Fruit fly (Drosophila melanogaster) whole organism, embryonic: ENCODE measurements around the gene dnc.
A peak's percentile ranks its signal among the peaks of the same experiment; 100 is the strongest.

ENCODE experiments used
- ATbp ChIP-seq: fragments of 200-800 bp; sonication (Bioruptor generic); optimal IDR thresholded peaks from 2 replicates; lab custom pipeline; 2017; ENCODE audit warnings: missing biosample characterization, mild to moderate bottlenecking, missing genetic modification characterization, missing genetic modification reagents
- Atf3 ChIP-seq: fragments of 200-800 bp; sonication (Bioruptor generic); optimal IDR thresholded peaks from 3 replicates; lab custom pipeline; 2016; ENCODE audit warnings: missing biosample characterization, missing genetic modification characterization
- Awh ChIP-seq: fragments of 200-800 bp; sonication (Bioruptor generic); IDR thresholded peaks from 2 replicates; pipeline ENCODE4, ENCODE4 v1.3.6; 2022; ENCODE audit warnings: missing biosample characterization, missing genetic modification characterization
- CG10462 ChIP-seq: fragments of 200-800 bp; sonication (Bioruptor generic); optimal IDR thresholded peaks from 2 replicates; lab custom pipeline; 2016; ENCODE audit warnings: missing biosample characterization, missing genetic modification characterization
- CG12659 ChIP-seq: fragments of 200-800 bp; sonication (Bioruptor generic); optimal IDR thresholded peaks from 3 replicates; lab custom pipeline; 2017; ENCODE audit warnings: mild to moderate bottlenecking, missing biosample characterization, missing genetic modification reagents, missing genetic modification characterization
- CG15073 ChIP-seq: fragments of 200-800 bp; sonication (Bioruptor generic); optimal IDR thresholded peaks from 2 replicates; lab custom pipeline; 2016; ENCODE audit warnings: missing biosample characterization, missing genetic modification characterization
- CG15269 ChIP-seq: fragments of 200-800 bp; sonication (Bioruptor generic); optimal IDR thresholded peaks from 2 replicates; lab custom pipeline; 2018; ENCODE audit warnings: missing biosample characterization, mild to moderate bottlenecking, missing genetic modification characterization, moderate library complexity
- CG2199 ChIP-seq: fragments of 200-800 bp; sonication (Bioruptor generic); IDR thresholded peaks from 3 replicates; pipeline ENCODE4 v1.3.6; 2022; ENCODE audit warnings: missing biosample characterization, missing genetic modification characterization
- CG32532 ChIP-seq: fragments of 200-800 bp; sonication (Bioruptor generic); IDR thresholded peaks from 2 replicates; pipeline ENCODE4 v1.3.6; 2022; ENCODE audit warnings: missing biosample characterization, missing genetic modification characterization
- CG33213 ChIP-seq: fragments of 200-800 bp; sonication (Bioruptor generic); optimal IDR thresholded peaks from 3 replicates; lab custom pipeline; 2016; ENCODE audit warnings: missing biosample characterization, missing genetic modification characterization
- CG3847 ChIP-seq: fragments of 200-800 bp; sonication (Bioruptor generic); IDR thresholded peaks from 2 replicates; pipeline ENCODE4 v1.3.6; 2022; ENCODE audit warnings: missing biosample characterization, missing genetic modification characterization
- CG4404 ChIP-seq: fragments of 200-800 bp; sonication (Bioruptor generic); IDR thresholded peaks from 2 replicates; pipeline ENCODE4 v1.3.6; 2022; ENCODE audit warnings: missing biosample characterization, missing genetic modification characterization
- CG6791 ChIP-seq: fragments of 200-800 bp; sonication (Bioruptor generic); IDR thresholded peaks from 3 replicates; pipeline ENCODE4 v1.3.6; 2022; ENCODE audit warnings: missing biosample characterization, missing genetic modification characterization; ENCODE audit not compliant: partially characterized antibody
- CG7987 ChIP-seq: fragments of 200-800 bp; sonication (Bioruptor generic); optimal IDR thresholded peaks from 2 replicates; lab custom pipeline; 2018; ENCODE audit warnings: missing biosample characterization, mild to moderate bottlenecking, missing genetic modification characterization, moderate library complexity
- CG9215 ChIP-seq: fragments of 200-800 bp; sonication (Bioruptor generic); IDR thresholded peaks from 2 replicates; pipeline ENCODE4 v1.3.6; 2022; ENCODE audit warnings: missing biosample characterization, missing genetic modification characterization
- CHES-1-like ChIP-seq: fragments of 200-800 bp; sonication (Bioruptor generic); optimal IDR thresholded peaks from 2 replicates; lab custom pipeline; 2016; ENCODE audit warnings: missing biosample characterization, missing genetic modification characterization
- CTCF ChIP-seq: fragments of 200-800 bp; sonication (Bioruptor generic); optimal IDR thresholded peaks from 2 replicates; lab custom pipeline; 2017; ENCODE audit warnings: missing biosample characterization, mild to moderate bottlenecking, missing genetic modification characterization, moderate library complexity
- Dbx ChIP-seq: fragments of 200-800 bp; sonication (Bioruptor generic); IDR thresholded peaks from 3 replicates; pipeline ENCODE4 v1.3.6; 2022; ENCODE audit warnings: missing biosample characterization, missing genetic modification characterization
- Dek ChIP-seq: fragments of 200-800 bp; sonication (Bioruptor generic); optimal IDR thresholded peaks from 3 replicates; lab custom pipeline; 2019; ENCODE audit warnings: missing biosample characterization, mild to moderate bottlenecking, missing genetic modification characterization, moderate library complexity
- Dp ChIP-seq: fragments of 200-800 bp; sonication (Bioruptor generic); optimal IDR thresholded peaks from 2 replicates; lab custom pipeline; 2018; ENCODE audit warnings: missing biosample characterization, mild to moderate bottlenecking, missing genetic modification characterization, moderate library complexity
- E2f2 ChIP-seq: fragments of 200-800 bp; sonication (Bioruptor generic); IDR thresholded peaks from 2 replicates; pipeline ENCODE4 v1.3.6; 2022; ENCODE audit warnings: missing biosample characterization, missing genetic modification characterization
- Ets65A ChIP-seq: fragments of 200-800 bp; sonication (Bioruptor generic); peaks from one replicate; lab custom pipeline; 2016; ENCODE audit warnings: missing biosample characterization, missing genetic modification characterization
- HmgZ ChIP-seq: fragments of 200-800 bp; sonication (Bioruptor generic); optimal IDR thresholded peaks from 2 replicates; lab custom pipeline; 2018; ENCODE audit warnings: missing biosample characterization, mild to moderate bottlenecking, missing genetic modification characterization
- MESR4 ChIP-seq: fragments of 200-800 bp; sonication (Bioruptor generic); optimal IDR thresholded peaks from 2 replicates; lab custom pipeline; 2018; ENCODE audit warnings: missing biosample characterization, mild to moderate bottlenecking, missing genetic modification characterization, moderate library complexity
- Meics ChIP-seq: fragments of 200-800 bp; sonication (Bioruptor generic); optimal IDR thresholded peaks from 2 replicates; lab custom pipeline; 2017; ENCODE audit warnings: missing biosample characterization, mild to moderate bottlenecking, missing genetic modification characterization
- NC2α ChIP-seq: fragments of 200-800 bp; sonication (Bioruptor generic); optimal IDR thresholded peaks from 2 replicates; lab custom pipeline; 2016; ENCODE audit warnings: missing biosample characterization, missing genetic modification characterization
- Nf-YA ChIP-seq: fragments of 200-800 bp; sonication (Bioruptor generic); IDR thresholded peaks from 2 replicates; pipeline ENCODE4 v1.3.6; 2022; ENCODE audit warnings: missing biosample characterization, missing genetic modification characterization
- Ptx1 ChIP-seq: fragments of 200-800 bp; sonication (Bioruptor generic); IDR thresholded peaks from 2 replicates; pipeline ENCODE4 v1.3.6; 2022; ENCODE audit warnings: missing biosample characterization, missing genetic modification characterization
- Rfx ChIP-seq: fragments of 200-800 bp; sonication (Bioruptor generic); IDR thresholded peaks from 2 replicates; pipeline ENCODE4 v1.3.6; 2022; ENCODE audit warnings: missing biosample characterization, missing genetic modification characterization
- Ssrp ChIP-seq: fragments of 200-800 bp; sonication (Bioruptor generic); optimal IDR thresholded peaks from 2 replicates; lab custom pipeline; 2018; ENCODE audit warnings: missing biosample characterization, mild to moderate bottlenecking, missing genetic modification characterization, moderate library complexity
- al ChIP-seq: fragments of 200-800 bp; sonication (Bioruptor generic); IDR thresholded peaks from 2 replicates; pipeline ENCODE4 v1.3.6; 2022; ENCODE audit warnings: missing biosample characterization, missing genetic modification characterization
- amos ChIP-seq: fragments of 200-800 bp; sonication (Bioruptor generic); IDR thresholded peaks from 2 replicates; pipeline ENCODE4 v1.3.6; 2022; ENCODE audit warnings: missing biosample characterization, missing genetic modification characterization; ENCODE audit not compliant: partially characterized antibody
- ara ChIP-seq: fragments of 200-800 bp; sonication (Bioruptor generic); IDR thresholded peaks from 2 replicates; pipeline ENCODE4 v1.3.6; 2022; ENCODE audit warnings: missing biosample characterization, missing genetic modification characterization
- az2 ChIP-seq: fragments of 200-800 bp; sonication (Bioruptor generic); optimal IDR thresholded peaks from 3 replicates; lab custom pipeline; 2016; ENCODE audit warnings: missing biosample characterization, missing genetic modification characterization
- cato ChIP-seq: fragments of 200-800 bp; sonication (Bioruptor generic); optimal IDR thresholded peaks from 2 replicates; lab custom pipeline; 2016; ENCODE audit warnings: missing biosample characterization, missing genetic modification characterization, borderline replicate concordance
- crol ChIP-seq: fragments of 200-800 bp; sonication (Bioruptor generic); IDR thresholded peaks from 2 replicates; pipeline ENCODE4 v1.3.6; 2022; ENCODE audit warnings: missing biosample characterization, missing genetic modification characterization
- dmrt99B ChIP-seq: fragments of 200-800 bp; sonication (Bioruptor generic); optimal IDR thresholded peaks from 2 replicates; lab custom pipeline; 2018; ENCODE audit warnings: missing biosample characterization, mild to moderate bottlenecking, missing genetic modification characterization, moderate library complexity
- ftz-f1 ChIP-seq: fragments of 200-800 bp; sonication (Bioruptor generic); optimal IDR thresholded peaks from 2 replicates; lab custom pipeline; 2016; ENCODE audit warnings: missing biosample characterization, missing genetic modification characterization
- knrl ChIP-seq: fragments of 200-800 bp; sonication (Bioruptor generic); IDR thresholded peaks from 3 replicates; pipeline ENCODE4 v1.3.6; 2022; ENCODE audit warnings: missing biosample characterization, missing genetic modification characterization; ENCODE audit not compliant: partially characterized antibody
- mam ChIP-seq: fragments of 200-800 bp; sonication (Bioruptor generic); optimal IDR thresholded peaks from 3 replicates; lab custom pipeline; 2016; ENCODE audit warnings: missing biosample characterization, missing genetic modification characterization
- nmo ChIP-seq: fragments of 200-800 bp; sonication (Bioruptor generic); optimal IDR thresholded peaks from 2 replicates; lab custom pipeline; 2018; ENCODE audit warnings: missing biosample characterization, mild to moderate bottlenecking, missing genetic modification characterization, moderate library complexity
- onecut ChIP-seq: fragments of 200-800 bp; sonication (Bioruptor generic); IDR thresholded peaks from 2 replicates; pipeline ENCODE4 v1.3.6; 2022; ENCODE audit warnings: missing biosample characterization, missing genetic modification characterization
- pan ChIP-seq, 4 experiments: fragments of >200 bp in 3 of 4; fragments of 200-800 bp in 1 of 4; sonication (Bioruptor generic) in 1 of 4; optimal IDR thresholded peaks in 3 of 4; IDR thresholded peaks in 1 of 4; 2 replicates each; pipeline versions ENCODE4 v1.3.6 to Lab custom; 2017 to 2022; ENCODE audit warnings: missing biosample characterization in 2 of 4, missing genetic modification characterization in 2 of 4, mixed read lengths in 1 of 4
- schlank ChIP-seq: fragments of 200-800 bp; sonication (Bioruptor generic); optimal IDR thresholded peaks from 2 replicates; lab custom pipeline; 2018; ENCODE audit warnings: missing biosample characterization, mild to moderate bottlenecking, missing genetic modification characterization
- shn ChIP-seq: fragments of 200-800 bp; sonication (Bioruptor generic); optimal IDR thresholded peaks from 3 replicates; lab custom pipeline; 2016; ENCODE audit warnings: missing biosample characterization, missing genetic modification characterization
- ssp ChIP-seq: fragments of 200-800 bp; sonication (Bioruptor generic); IDR thresholded peaks from 2 replicates; pipeline ENCODE4 v1.3.6; 2022; ENCODE audit warnings: missing biosample characterization, missing genetic modification characterization
- unc-4 ChIP-seq: fragments of 200-800 bp; sonication (Bioruptor generic); IDR thresholded peaks from 2 replicates; pipeline ENCODE4 v1.3.6; 2022; ENCODE audit warnings: missing biosample characterization, missing genetic modification characterization; ENCODE audit not compliant: partially characterized antibody
- vfl ChIP-seq: fragments of 200-800 bp; sonication (Bioruptor generic); optimal IDR thresholded peaks from 2 replicates; lab custom pipeline; 2016; ENCODE audit warnings: missing biosample characterization, missing genetic modification characterization
- z ChIP-seq: fragments of 200-800 bp; sonication (Bioruptor generic); IDR thresholded peaks from 3 replicates; pipeline ENCODE4 v1.3.6; 2022; ENCODE audit warnings: missing biosample characterization, missing genetic modification characterization
- zf30C ChIP-seq: fragments of 200-800 bp; sonication (Bioruptor generic); optimal IDR thresholded peaks from 3 replicates; lab custom pipeline; 2018; ENCODE audit warnings: missing biosample characterization, mild to moderate bottlenecking, missing genetic modification characterization
- zfh1 ChIP-seq: fragments of 200-800 bp; sonication (Bioruptor generic); IDR thresholded peaks from 3 replicates; pipeline ENCODE4 v1.3.6; 2022; ENCODE audit warnings: missing biosample characterization, missing genetic modification characterization

dnc gene

DNA sequence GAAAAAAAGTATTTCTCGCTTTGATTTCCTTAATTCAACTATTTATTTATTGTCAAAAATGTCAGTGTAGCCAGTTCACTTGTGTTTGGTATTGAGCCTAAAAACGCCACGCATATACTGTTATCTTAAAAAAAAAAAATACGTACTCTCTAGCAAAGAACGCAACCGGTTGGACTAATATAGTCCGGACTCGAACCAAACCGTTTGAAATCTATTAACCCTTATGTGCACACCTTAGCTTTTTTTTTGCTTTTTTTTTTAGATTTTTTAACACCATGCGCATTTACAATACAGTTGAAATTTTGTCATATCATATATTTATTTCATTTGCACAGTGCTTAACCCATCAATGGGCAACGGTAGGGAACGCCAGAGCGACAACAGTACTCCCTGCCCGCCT, 3.2 kb upstream of the dnc start, which contains the start of gene CG18508 (continued):
- TF ChIP-seq pan (optimal IDR thresholded peaks at IDR 0.05; lab: Kevin White, UChicago) (no peak), pan (GFP tag; optimal IDR thresholded peaks at IDR 0.05 in 1 of 2, IDR thresholded peaks at IDR 0.05 in 1 of 2) (peak in 1 of 2 experiments; percentile 21), shn (GFP tag; lab: Kevin White, UChicago) (no peak), z (GFP tag; lab: Robert Waterston, UW) (no peak), Ptx1 (GFP tag; lab: Robert Waterston, UW) (peak; percentile 7; the same call in 1 of the 2 replicates), ssp (GFP tag; lab: Robert Waterston, UW) (0 out of 2 replicates have a peak, but pooled peaks have one; percentile 12), crol (GFP tag; lab: Robert Waterston, UW) (no peak), CG32532 (GFP tag; lab: Robert Waterston, UW) (peak; percentile 6; the same call in 1 of the 2 replicates), Awh (no peak), CG4404 (no peak), unc-4 (GFP tag; lab: Robert Waterston, UW) (0 out of 2 replicates have a peak, but pooled peaks have one; percentile 27), nmo (peak; percentile 19), amos (GFP tag; lab: Robert Waterston, UW) (peak; percentile 51), CG33213 (peak; percentile 69), CG10462 (GFP tag; lab: Kevin White, UChicago) (peak; percentile 59), mam (peak; percentile 23), vfl (GFP tag; lab: Kevin White, UChicago) (no peak), Ets65A (GFP tag; lab: Kevin White, UChicago) (peak; percentile 9), Dp (GFP tag; lab: Kevin White, UChicago) (peak; percentile 51), zfh1 (0 out of 3 replicates have a peak, but pooled peaks have one; percentile 38), ara (GFP tag; lab: Robert Waterston, UW) (no peak), Atf3 (GFP tag; lab: Kevin White, UChicago) (no peak), CG15073 (GFP tag; lab: Kevin White, UChicago) (no peak), schlank (tag; lab: Kevin White, UChicago) (no peak), Rfx (GFP tag; lab: Robert Waterston, UW) (peak; percentile 60), az2 (GFP tag; lab: Kevin White, UChicago) (peak; percentile 7), CTCF (GFP tag; lab: Kevin White, UChicago) (peak; percentile 59), ftz-f1 (GFP tag; lab: Kevin White, UChicago) (no peak), HmgZ (tag; lab: Kevin White, UChicago) (peak; percentile 23), al (0 out of 2 replicates have a peak, but pooled peaks have one; percentile 6), CG9215 (GFP tag; lab: Robert Waterston, UW) (no peak), Ssrp (tag; lab: Kevin White, UChicago) (peak; percentile 6), CG3847 (GFP tag; lab: Robert Waterston, UW) (peak; percentile 24; the same call in 1 of the 2 replicates), CHES-1-like (no peak), CG2199 (GFP tag; lab: Robert Waterston, UW) (0 out of 3 replicates have a peak, but pooled peaks have one; percentile 50), E2f2 (peak; percentile 57), Dek (tag; lab: Kevin White, UChicago) (peak; percentile 2), Nf-YA (no peak), cato (GFP tag; lab: Kevin White, UChicago) (no peak), onecut (GFP tag; lab: Robert Waterston, UW) (peak; percentile 12; the same call in 1 of the 2 replicates), MESR4 (GFP tag; lab: Kevin White, UChicago) (peak; percentile 21), Dbx (no peak), CG6791 (GFP tag; lab: Robert Waterston, UW) (peak; percentile 48; the same call in 1 of the 3 replicates), CG12659 (GFP tag; lab: Kevin White, UChicago) (peak; percentile 57), CG7987 (GFP tag; lab: Kevin White, UChicago) (peak; percentile 1), knrl (GFP tag; lab: Robert Waterston, UW) (peak; percentile 30; the same call in 2 of the 3 replicates), zf30C (GFP tag; lab: Kevin White, UChicago) (peak; percentile 29), NC2α (GFP tag; lab: Kevin White, UChicago) (no peak), ATbp (no peak), dmrt99B (no peak), Meics (peak; percentile 1), CG15269 (tag; lab: Kevin White, UChicago) (peak; percentile 5)
